Fruit fly (Drosophila melanogaster) whole organism, pupa: ENCODE measurements around the gene CG13386.

Experiments
- CG10348 ChIP-seq: fragments of 200-800 bp; sonication (Bioruptor generic); IDR thresholded peaks from 2 replicates; pipeline ENCODE4 v1.3.6; 2022; ENCODE audit warnings: missing biosample characterization, missing genetic modification characterization
- CG12605 ChIP-seq: fragments of 200-800 bp; sonication (Bioruptor generic); IDR thresholded peaks from 2 replicates; pipeline ENCODE4 v1.3.6; 2022; ENCODE audit warnings: missing biosample characterization, missing genetic modification characterization
- CG13204 ChIP-seq: fragments of 200-800 bp; sonication (Bioruptor generic); optimal IDR thresholded peaks from 2 replicates; lab custom pipeline; 2018; ENCODE audit warnings: missing biosample characterization, mild to moderate bottlenecking, missing genetic modification characterization, moderate library complexity
- CG14655 ChIP-seq: fragments of 200-800 bp; sonication (Bioruptor generic); optimal IDR thresholded peaks from 3 replicates; lab custom pipeline; 2017; ENCODE audit warnings: mild to moderate bottlenecking, missing biosample characterization, missing genetic modification reagents, missing genetic modification characterization
- CG15710 ChIP-seq: fragments of 200-800 bp; sonication (Bioruptor generic); optimal IDR thresholded peaks from 2 replicates; lab custom pipeline; 2018; ENCODE audit warnings: missing biosample characterization, mild to moderate bottlenecking, missing genetic modification characterization, moderate library complexity
- CG17806 ChIP-seq: fragments of 200-800 bp; sonication (Bioruptor generic); optimal IDR thresholded peaks from 2 replicates; lab custom pipeline; 2018; ENCODE audit warnings: missing biosample characterization, mild to moderate bottlenecking, missing genetic modification characterization, moderate library complexity
- CG32121 ChIP-seq: fragments of 200-800 bp; sonication (Bioruptor generic); IDR thresholded peaks from 2 replicates; pipeline ENCODE4 v1.3.6; 2022; ENCODE audit warnings: missing biosample characterization, missing genetic modification characterization
- CG34367 ChIP-seq: fragments of 200-800 bp; sonication (Bioruptor generic); optimal IDR thresholded peaks from 2 replicates; lab custom pipeline; 2018; ENCODE audit warnings: missing biosample characterization, mild to moderate bottlenecking, missing genetic modification characterization
- CG4496 ChIP-seq: fragments of 200-800 bp; sonication (Bioruptor generic); IDR thresholded peaks from 3 replicates; pipeline ENCODE4 v1.3.6; 2022; ENCODE audit warnings: missing biosample characterization, missing genetic modification characterization
- CG8159 ChIP-seq: fragments of 200-800 bp; sonication (Bioruptor generic); optimal IDR thresholded peaks from 3 replicates; lab custom pipeline; 2018; ENCODE audit warnings: missing biosample characterization, mild to moderate bottlenecking, missing genetic modification characterization, moderate library complexity
- CG8301 ChIP-seq: fragments of 200-800 bp; sonication (Bioruptor generic); optimal IDR thresholded peaks from 2 replicates; lab custom pipeline; 2018; ENCODE audit warnings: missing biosample characterization, mild to moderate bottlenecking, missing genetic modification characterization
- CG9948 ChIP-seq: fragments of 200-800 bp; sonication (Bioruptor generic); optimal IDR thresholded peaks from 2 replicates; lab custom pipeline; 2018; ENCODE audit warnings: missing biosample characterization, mild to moderate bottlenecking, missing genetic modification characterization, moderate library complexity
- D1 ChIP-seq: fragments of 200-800 bp; sonication (Bioruptor generic); optimal IDR thresholded peaks from 2 replicates; lab custom pipeline; 2018; ENCODE audit warnings: missing biosample characterization, mild to moderate bottlenecking, missing genetic modification characterization, moderate library complexity
- EcR ChIP-seq: fragments of 200-800 bp; sonication (Bioruptor generic); optimal IDR thresholded peaks from 3 replicates; lab custom pipeline; 2019; ENCODE audit warnings: missing biosample characterization, missing genetic modification characterization, mild to moderate bottlenecking, moderate library complexity, missing genetic modification reagents
- Ets98B ChIP-seq: fragments of 200-800 bp; sonication (Bioruptor generic); IDR thresholded peaks from 2 replicates; pipeline ENCODE4 v1.3.6; 2022; ENCODE audit warnings: missing biosample characterization, missing genetic modification characterization
- Pif1A ChIP-seq: fragments of 200-800 bp; sonication (Bioruptor generic); optimal IDR thresholded peaks from 3 replicates; lab custom pipeline; 2016; ENCODE audit warnings: missing biosample characterization, missing genetic modification characterization
- Pif1B ChIP-seq: fragments of 200-800 bp; sonication (Bioruptor generic); optimal IDR thresholded peaks from 3 replicates; lab custom pipeline; 2016; ENCODE audit warnings: missing biosample characterization, missing genetic modification characterization
- Snoo ChIP-seq: fragments of 200-800 bp; sonication (Bioruptor generic); optimal IDR thresholded peaks from 3 replicates; lab custom pipeline; 2017; ENCODE audit warnings: missing biosample characterization, mild to moderate bottlenecking, missing genetic modification characterization, inconsistent platforms
- fd96Ca ChIP-seq: fragments of 200-800 bp; sonication (Bioruptor generic); IDR thresholded peaks from 3 replicates; pipeline ENCODE4 v1.3.6; 2022; ENCODE audit warnings: missing biosample characterization, missing genetic modification characterization
- gl ChIP-seq: fragments of 200-800 bp; sonication (Bioruptor generic); optimal IDR thresholded peaks from 2 replicates; lab custom pipeline; 2018; ENCODE audit warnings: missing biosample characterization, mild to moderate bottlenecking, missing genetic modification characterization
- rn ChIP-seq: fragments of 200-800 bp; sonication (Bioruptor generic); IDR thresholded peaks from 2 replicates; pipeline ENCODE4 v1.3.6; 2022; ENCODE audit warnings: missing biosample characterization, missing genetic modification characterization

The CG13386 gene

DNA sequence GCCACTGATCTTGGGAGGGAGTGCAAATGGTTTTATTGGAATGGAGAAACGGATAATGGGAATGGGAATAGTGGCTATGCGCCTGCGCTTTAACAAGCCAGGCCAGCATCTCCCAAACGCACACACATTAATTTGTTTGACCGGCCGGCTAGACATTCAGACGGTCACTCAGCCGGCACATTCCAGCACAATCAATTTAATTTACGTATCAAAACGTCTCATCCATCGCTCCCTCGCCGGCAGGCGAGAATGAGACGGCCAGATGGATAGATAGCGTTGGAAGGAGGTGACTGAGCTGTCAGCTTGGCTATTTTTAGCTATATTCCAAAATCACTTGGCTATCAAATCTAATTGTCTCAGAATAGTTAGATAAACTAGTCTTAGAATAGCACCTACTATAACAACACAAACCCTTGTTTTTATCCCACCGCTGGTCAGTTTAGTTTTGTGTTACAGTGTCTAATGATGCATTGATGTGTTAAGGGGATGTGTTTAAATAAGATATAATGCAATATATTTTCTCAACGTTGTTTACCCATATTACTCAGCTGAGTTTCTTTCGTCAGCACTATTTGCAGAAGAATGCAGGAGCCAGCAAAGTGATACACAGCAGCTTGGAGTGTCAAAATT lies 24.8 kb downstream of the CG13386 start:
- TF ChIP-seq CG32121 (GFP tag; lab: Robert Waterston, UW) (no peak), EcR (GFP tag; lab: Kevin White, UChicago) (no peak), CG8301 (no peak), CG4496 (GFP tag; lab: Robert Waterston, UW) (no peak), Ets98B (GFP tag; lab: Robert Waterston, UW) (no peak), CG9948 (no peak), CG8159 (tag; lab: Kevin White, UChicago) (peak; percentile 30), CG14655 (no peak), fd96Ca (GFP tag; lab: Robert Waterston, UW) (no peak), D1 (no peak), CG34367 (no peak), Pif1A (peak; percentile 16), CG13204 (GFP tag; lab: Kevin White, UChicago) (no peak), CG10348 (GFP tag; lab: Robert Waterston, UW) (no peak), CG15710 (tag; lab: Kevin White, UChicago) (peak; percentile 4), gl (no peak), Snoo (tag; lab: Kevin White, UChicago) (no peak), Pif1B (GFP tag; lab: Kevin White, UChicago) (peak; percentile 24)

DNA sequence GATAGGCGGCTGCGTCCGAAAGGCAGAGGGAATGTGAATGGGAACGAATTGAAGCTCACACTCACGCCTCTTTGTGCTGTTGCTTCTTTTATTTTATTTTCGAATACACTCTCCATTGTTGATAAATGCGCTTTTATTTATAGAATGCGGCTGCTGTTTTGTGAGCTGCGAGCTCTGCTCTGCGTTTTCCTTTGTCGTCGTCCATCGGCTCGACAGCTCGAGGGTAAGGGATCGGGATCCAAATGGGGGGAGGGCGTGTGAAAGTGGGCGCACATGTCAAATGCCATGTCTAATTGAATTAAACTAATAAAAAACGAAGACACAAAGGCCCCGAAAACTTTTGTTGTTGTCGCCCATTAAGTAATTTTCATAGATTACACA lies 25.3 kb downstream of the CG13386 start:
- TF ChIP-seq Pif1B (GFP tag; lab: Kevin White, UChicago) (no peak), CG13204 (GFP tag; lab: Kevin White, UChicago) (peak; percentile 37), CG8301 (no peak), D1 (no peak), EcR (GFP tag; lab: Kevin White, UChicago) (peak; percentile 78), gl (peak; percentile 42), CG10348 (GFP tag; lab: Robert Waterston, UW) (no peak), CG32121 (GFP tag; lab: Robert Waterston, UW) (no peak), CG34367 (no peak)
- TF ChIP-seq, all 21 proteins: peak for 3

DNA sequence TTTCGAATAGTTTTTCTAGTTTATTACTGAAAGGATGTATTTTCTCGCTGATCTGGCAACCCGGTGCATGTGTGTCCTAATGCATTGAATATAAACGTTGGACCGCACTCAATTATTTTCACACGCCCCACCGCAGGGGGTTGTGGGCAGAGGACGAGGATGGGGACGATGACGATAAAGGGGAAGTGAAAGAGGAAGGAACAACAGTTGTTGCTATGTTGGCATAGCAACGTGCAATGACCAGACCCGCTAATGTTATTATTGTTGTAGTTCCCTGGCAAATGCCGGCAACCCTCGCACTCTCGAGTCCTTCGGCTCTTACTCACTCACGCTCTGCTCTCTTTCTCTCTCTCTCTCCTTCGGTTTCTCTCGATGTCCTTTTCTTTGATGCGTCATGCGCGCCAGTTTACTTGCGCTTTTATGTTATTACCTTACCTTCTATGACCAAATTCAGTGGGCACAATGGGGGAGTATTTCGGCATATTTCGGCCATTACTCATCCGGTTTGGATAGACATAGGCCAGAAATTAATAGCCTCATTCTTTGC lies 25.9 kb downstream of the CG13386 start:
- TF ChIP-seq CG10348 (GFP tag; lab: Robert Waterston, UW) (no peak), Ets98B (GFP tag; lab: Robert Waterston, UW) (no peak), Snoo (tag; lab: Kevin White, UChicago) (no peak), rn (GFP tag; lab: Robert Waterston, UW) (no peak), D1 (no peak), EcR (GFP tag; lab: Kevin White, UChicago) (no peak), CG8301 (no peak), CG15710 (tag; lab: Kevin White, UChicago) (no peak), CG13204 (GFP tag; lab: Kevin White, UChicago) (no peak), CG8159 (tag; lab: Kevin White, UChicago) (no peak), Pif1A (no peak)

DNA sequence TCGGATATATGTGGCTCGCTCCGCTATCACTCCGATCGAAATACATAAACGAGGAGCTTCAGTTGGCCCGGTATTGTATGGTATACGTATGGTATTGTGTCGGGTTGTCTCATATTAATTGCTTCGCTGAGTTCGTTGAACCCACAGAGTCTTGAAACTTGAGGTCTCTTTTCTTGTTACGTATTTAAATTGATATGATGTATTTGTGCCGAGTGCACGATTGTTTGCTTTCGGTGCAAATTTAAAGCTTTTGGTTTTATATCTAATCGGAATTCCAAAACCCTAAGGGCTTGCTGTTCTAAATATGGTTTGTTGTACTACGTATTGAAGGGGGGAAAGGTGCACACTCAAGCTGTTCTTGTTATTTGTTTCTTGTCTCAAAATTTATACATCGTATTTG lies 26.4 kb downstream of the CG13386 start:
- no peak for TF ChIP-seq D1
- TF ChIP-seq fd96Ca (GFP tag; lab: Robert Waterston, UW), result no peak
- TF ChIP-seq EcR (GFP tag; lab: Kevin White, UChicago), result peak; percentile 72
- TF ChIP-seq CG4496 (GFP tag; lab: Robert Waterston, UW), result no peak
- TF ChIP-seq gl, result no peak
- no peak for TF ChIP-seq Ets98B (GFP tag; lab: Robert Waterston, UW)
- TF ChIP-seq CG10348 (GFP tag; lab: Robert Waterston, UW), result no peak

DNA sequence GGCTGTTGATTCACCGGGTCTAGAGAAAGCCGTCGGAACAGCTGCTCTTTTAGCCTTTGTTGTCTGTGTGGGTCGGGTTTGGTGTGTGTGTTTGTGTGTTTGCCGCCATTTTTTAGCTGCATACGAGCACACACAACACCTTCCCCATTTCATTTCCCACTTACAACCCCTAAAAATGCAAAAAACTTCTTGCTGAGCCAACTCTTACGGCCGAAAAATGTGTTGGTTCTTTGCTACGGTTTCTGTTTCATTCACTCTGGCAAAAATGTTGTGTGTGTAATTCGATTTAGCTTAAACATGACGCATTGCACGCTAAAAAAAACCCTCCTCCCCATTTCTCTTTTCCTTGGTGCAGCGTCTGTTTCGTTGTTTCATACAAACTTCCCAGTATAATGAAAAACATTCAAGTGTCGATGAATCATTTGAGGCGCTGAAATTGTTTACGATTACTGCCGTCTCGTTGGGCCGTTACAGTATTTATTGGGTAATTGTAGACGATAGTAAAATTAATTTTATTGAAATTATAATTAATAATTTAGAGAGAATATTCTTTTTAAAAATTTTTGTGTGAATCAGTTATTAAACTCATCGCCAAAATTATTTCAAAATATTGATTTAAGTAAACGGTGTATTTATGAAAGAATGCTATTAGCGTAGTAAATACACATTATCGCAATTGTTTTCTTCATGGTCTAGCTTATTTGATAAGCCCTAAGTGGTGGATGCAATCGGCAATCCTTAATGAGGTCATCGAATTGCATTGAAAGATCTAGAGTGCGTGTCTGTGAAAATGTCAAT lies 27.3 kb downstream of the CG13386 start:
- TF ChIP-seq CG12605 (GFP tag; lab: Robert Waterston, UW) (no peak), D1 (no peak), Snoo (tag; lab: Kevin White, UChicago) (no peak), CG4496 (GFP tag; lab: Robert Waterston, UW) (no peak), fd96Ca (GFP tag; lab: Robert Waterston, UW) (no peak), CG14655 (no peak), Pif1A (no peak), gl (no peak), rn (GFP tag; lab: Robert Waterston, UW) (no peak), CG32121 (GFP tag; lab: Robert Waterston, UW) (no peak), CG9948 (no peak), CG17806 (tag; lab: Kevin White, UChicago) (no peak), EcR (GFP tag; lab: Kevin White, UChicago) (no peak), CG10348 (GFP tag; lab: Robert Waterston, UW) (no peak), CG8301 (no peak)

DNA sequence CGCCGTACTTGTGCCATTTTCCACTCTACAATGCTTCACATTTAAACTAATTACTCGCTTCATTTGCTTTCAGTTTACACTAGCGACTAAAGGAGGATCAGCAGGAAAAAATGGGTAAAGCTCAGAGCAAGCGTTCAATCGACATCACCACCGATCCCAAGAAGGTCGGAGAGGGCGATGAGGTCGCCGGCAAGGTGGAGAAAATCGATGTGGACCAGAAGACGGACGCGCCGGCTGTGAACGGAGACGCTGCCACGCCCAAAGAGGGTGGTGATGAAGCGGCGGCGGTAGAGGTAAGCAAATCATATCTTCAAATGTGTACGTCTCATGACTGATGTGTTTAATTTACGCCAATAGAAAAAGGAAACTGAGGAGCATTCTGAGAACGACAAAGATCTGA lies 28.0 kb downstream of the CG13386 start:
- no peak for TF ChIP-seq CG15710 (tag; lab: Kevin White, UChicago)
- TF ChIP-seq CG34367, result no peak
- no peak for TF ChIP-seq Snoo (tag; lab: Kevin White, UChicago)
- TF ChIP-seq CG14655, result no peak
- TF ChIP-seq CG32121 (GFP tag; lab: Robert Waterston, UW), result no peak
- TF ChIP-seq Pif1A, result no peak
- no peak for TF ChIP-seq gl
